Worm (Caenorhabditis elegans) whole organism, early embryonic: Measurements from ENCODE around the gene tmem-17.

ENCODE experiments used
- B0310.2 ChIP-seq: sonication (generic microtip); optimal IDR thresholded peaks from 2 replicates; lab custom pipeline; 2016; ENCODE audit warnings: mild to moderate bottlenecking, missing genetic modification characterization, missing compliant biosample characterization
- F13C5.2 ChIP-seq: sonication (generic microtip); optimal IDR thresholded peaks from 2 replicates; lab custom pipeline; 2017; ENCODE audit warnings: mild to moderate bottlenecking, missing genetic modification characterization, inconsistent platforms, missing compliant biosample characterization
- aly-1 ChIP-seq: sonication (generic microtip); optimal IDR thresholded peaks from 2 replicates; lab custom pipeline; 2016; ENCODE audit warnings: missing genetic modification characterization, missing compliant biosample characterization
- ama-1 ChIP-seq: fragments of 150-350 bp; optimal IDR thresholded peaks from 2 replicates; lab custom pipeline; 2014
- ceh-13 ChIP-seq: fragments of 200-800 bp; sonication (Bioruptor generic); optimal IDR thresholded peaks from 2 replicates; lab custom pipeline; 2018; ENCODE audit warnings: mild to moderate bottlenecking, missing genetic modification characterization, missing compliant biosample characterization
- ceh-36 ChIP-seq: sonication (generic microtip); optimal IDR thresholded peaks from 2 replicates; lab custom pipeline; 2016; ENCODE audit warnings: missing genetic modification characterization, inconsistent platforms, missing compliant biosample characterization
- ets-7 ChIP-seq: sonication (generic microtip); optimal IDR thresholded peaks from 2 replicates; lab custom pipeline; 2016; ENCODE audit warnings: missing genotype, missing genetic modification characterization, missing compliant biosample characterization
- flt-1 ChIP-seq: fragments of 200-800 bp; sonication (Bioruptor generic); IDR thresholded peaks from 2 replicates; pipeline ENCODE4 v1.3.6; 2022; ENCODE audit warnings: missing genetic modification characterization, missing compliant biosample characterization
- hmbx-1 ChIP-seq: sonication (generic microtip); optimal IDR thresholded peaks from 2 replicates; lab custom pipeline; 2016; ENCODE audit warnings: mild to moderate bottlenecking, missing genetic modification characterization, missing compliant biosample characterization
- hmg-4 ChIP-seq: fragments of 200-800 bp; sonication (Bioruptor generic); optimal IDR thresholded peaks from 2 replicates; lab custom pipeline; 2018; ENCODE audit warnings: mild to moderate bottlenecking, missing genetic modification characterization, missing compliant biosample characterization
- hnd-1 ChIP-seq: sonication (generic microtip); optimal IDR thresholded peaks from 2 replicates; lab custom pipeline; 2016; ENCODE audit warnings: missing genetic modification characterization, missing compliant biosample characterization
- pes-1 ChIP-seq: fragments of 200-800 bp; sonication (Bioruptor generic); IDR thresholded peaks from 2 replicates; pipeline ENCODE4 v1.3.6; 2022; ENCODE audit warnings: missing genetic modification reagents, missing genetic modification characterization, missing compliant biosample characterization
- scrt-1 ChIP-seq: fragments of 200-800 bp; sonication (Bioruptor generic); IDR thresholded peaks from 2 replicates; pipeline ENCODE4 v1.3.6; 2022; ENCODE audit warnings: missing genetic modification characterization, missing compliant biosample characterization
- sea-1 ChIP-seq: fragments of 200-800 bp; sonication (Bioruptor generic); conservative IDR thresholded peaks from 2 replicates; pipeline ENCODE4 v1.3.6; 2022; ENCODE audit warnings: missing genetic modification characterization, missing compliant biosample characterization
- tbx-11 ChIP-seq: fragments of 200-800 bp; sonication (Bioruptor generic); IDR thresholded peaks from 2 replicates; pipeline ENCODE4 v1.3.6; 2022; ENCODE audit warnings: missing genetic modification characterization, missing compliant biosample characterization
- tbx-37 ChIP-seq: fragments of 200-800 bp; sonication (Bioruptor generic); conservative IDR thresholded peaks from 2 replicates; pipeline ENCODE4 v1.3.6; 2022; ENCODE audit warnings: missing genetic modification reagents, missing genetic modification characterization, missing compliant biosample characterization
- tra-4 ChIP-seq: sonication (generic microtip); optimal IDR thresholded peaks from 2 replicates; lab custom pipeline; 2017; ENCODE audit warnings: missing genetic modification characterization, missing compliant biosample characterization

The tmem-17 gene

ce11 chrIII:7064185-7064584 lies 5.9 kb upstream of the tmem-17 start, which contains the start of gene R01H2.4:
R01H2.4 (minus strand) TSS chrIII:7064285.
- no peak for TF ChIP-seq ceh-36
- TF ChIP-seq hmbx-1 (tag; lab: Kevin White, UChicago) = no peak
- TF ChIP-seq scrt-1 (GFP tag; lab: Robert Waterston, UW) = no peak
- no peak for TF ChIP-seq tbx-37 (GFP tag; lab: Robert Waterston, UW)
- no peak for TF ChIP-seq hnd-1
- TF ChIP-seq ceh-13 (GFP tag; lab: Kevin White, UChicago) = no peak
- TF ChIP-seq pes-1 = no peak
- no peak for TF ChIP-seq flt-1
- no peak for TF ChIP-seq aly-1 (tag; lab: Kevin White, UChicago)
- no peak for TF ChIP-seq sea-1 (GFP tag; lab: Robert Waterston, UW)
- TF ChIP-seq B0310.2 = no peak
- TF ChIP-seq tbx-11 (GFP tag; lab: Robert Waterston, UW) = no peak
- no peak for TF ChIP-seq F13C5.2 (tag; lab: Kevin White, UChicago)
- no peak for TF ChIP-seq ama-1 (lab: Kevin White, UChicago)
- no peak for TF ChIP-seq tra-4

ce11 chrIII:7067385-7067896 lies 2.6 kb upstream of the tmem-17 start, which contains the start of gene ger-1:
ger-1 (minus strand) TSS chrIII:7067477.
- TF ChIP-seq aly-1 (tag; lab: Kevin White, UChicago) (no peak), tbx-11 (GFP tag; lab: Robert Waterston, UW) (no peak), hmbx-1 (tag; lab: Kevin White, UChicago) (no peak), ets-7 (tag; lab: Kevin White, UChicago) (no peak), ama-1 (lab: Kevin White, UChicago) (no peak), pes-1 (no peak), ceh-36 (no peak), hnd-1 (no peak), sea-1 (GFP tag; lab: Robert Waterston, UW) (no peak), F13C5.2 (tag; lab: Kevin White, UChicago) (no peak), tbx-37 (GFP tag; lab: Robert Waterston, UW) (no peak), tra-4 (no peak), B0310.2 (no peak), scrt-1 (GFP tag; lab: Robert Waterston, UW) (no peak), hmg-4 (GFP tag; lab: Kevin White, UChicago) (no peak), flt-1 (no peak), ceh-13 (GFP tag; lab: Kevin White, UChicago) (no peak)

- TF ChIP-seq pes-1 (no peak), hmg-4 (GFP tag; lab: Kevin White, UChicago) (no peak), tbx-11 (GFP tag; lab: Robert Waterston, UW) (no peak), hnd-1 (no peak), flt-1 (no peak), tbx-37 (GFP tag; lab: Robert Waterston, UW) (no peak), ceh-13 (GFP tag; lab: Kevin White, UChicago) (no peak), tra-4 (no peak), ceh-36 (no peak), aly-1 (tag; lab: Kevin White, UChicago) (no peak), ets-7 (tag; lab: Kevin White, UChicago) (no peak), sea-1 (GFP tag; lab: Robert Waterston, UW) (no peak), ama-1 (lab: Kevin White, UChicago) (no peak), F13C5.2 (tag; lab: Kevin White, UChicago) (no peak), hmbx-1 (tag; lab: Kevin White, UChicago) (no peak), B0310.2 (no peak)
Observed at ce11 chrIII:7068520-7069113, 1.5 kb upstream of the tmem-17 start, which contains the start of the genes ubc-18 and R01H2.8. ubc-18 (minus strand) TSS chrIII:7068570. R01H2.8 (plus strand) TSS chrIII:7069063.

ce11 chrIII:7072452-7072851 lies 2.4 kb downstream of the tmem-17 start, which contains the start of gene lin-37:
lin-37 (minus strand) TSS chrIII:7072552.
- TF ChIP-seq scrt-1 (GFP tag; lab: Robert Waterston, UW) (no peak), tra-4 (no peak), F13C5.2 (tag; lab: Kevin White, UChicago) (no peak), hmg-4 (GFP tag; lab: Kevin White, UChicago) (no peak), sea-1 (GFP tag; lab: Robert Waterston, UW) (no peak), pes-1 (no peak), aly-1 (tag; lab: Kevin White, UChicago) (no peak), hnd-1 (no peak), tbx-11 (GFP tag; lab: Robert Waterston, UW) (no peak), hmbx-1 (tag; lab: Kevin White, UChicago) (no peak), B0310.2 (no peak), ceh-13 (GFP tag; lab: Kevin White, UChicago) (no peak), flt-1 (no peak), ceh-36 (no peak)

- TF ChIP-seq F13C5.2 (tag; lab: Kevin White, UChicago) (peak; percentile 60), ama-1 (lab: Kevin White, UChicago) (no peak)
Observed at ce11 chrIII:7073801-7074386, 3.8 kb downstream of the tmem-17 start, which contains the start of gene ZK418.5. ZK418.5 (minus strand) TSS chrIII:7073851.

ce11 chrIII:7076386-7076785 lies 6.3 kb downstream of the tmem-17 start, which contains the start of gene ZK418.13:
ZK418.13 (minus strand) TSS chrIII:7076486.
- TF ChIP-seq F13C5.2 (tag; lab: Kevin White, UChicago) = no peak
- TF ChIP-seq hmbx-1 (tag; lab: Kevin White, UChicago) = no peak
- no peak for TF ChIP-seq ceh-13 (GFP tag; lab: Kevin White, UChicago)
- no peak for TF ChIP-seq hnd-1
- no peak for TF ChIP-seq aly-1 (tag; lab: Kevin White, UChicago)
- no peak for TF ChIP-seq ama-1 (lab: Kevin White, UChicago)

ce11 chrIII:7078737-7079136 lies 8.7 kb downstream of the tmem-17 start, which contains the start of gene ZK418.6:
ZK418.6 (minus strand) TSS chrIII:7078837.
- no peak for TF ChIP-seq tbx-11 (GFP tag; lab: Robert Waterston, UW)
- TF ChIP-seq hnd-1 = no peak
- TF ChIP-seq tra-4 = no peak
- no peak for TF ChIP-seq hmbx-1 (tag; lab: Kevin White, UChicago)
- no peak for TF ChIP-seq ama-1 (lab: Kevin White, UChicago)
- no peak for TF ChIP-seq flt-1
- TF ChIP-seq aly-1 (tag; lab: Kevin White, UChicago) = no peak
- TF ChIP-seq tbx-37 (GFP tag; lab: Robert Waterston, UW) = no peak
- TF ChIP-seq F13C5.2 (tag; lab: Kevin White, UChicago) = no peak
- no peak for TF ChIP-seq ceh-13 (GFP tag; lab: Kevin White, UChicago)
- TF ChIP-seq sea-1 (GFP tag; lab: Robert Waterston, UW) = no peak
- no peak for TF ChIP-seq pes-1
- no peak for TF ChIP-seq scrt-1 (GFP tag; lab: Robert Waterston, UW)
- TF ChIP-seq ets-7 (tag; lab: Kevin White, UChicago) = no peak
- no peak for TF ChIP-seq B0310.2
- no peak for TF ChIP-seq ceh-36
